Worm (Caenorhabditis elegans) whole organism, late embryonic: ENCODE measurements around the gene F58F9.9.

Source experiments
- ama-1 ChIP-seq: fragments of 150-350 bp; optimal IDR thresholded peaks from 2 replicates; lab custom pipeline; 2014
- ceh-24 ChIP-seq: sonication (generic microtip); optimal IDR thresholded peaks from 2 replicates; lab custom pipeline; 2016; ENCODE audit warnings: mild to moderate bottlenecking, missing genetic modification characterization, missing compliant biosample characterization
- ceh-30 ChIP-seq: fragments of 150-350 bp; optimal IDR thresholded peaks from 2 replicates; lab custom pipeline; 2014; ENCODE audit warnings: missing biosample characterization, missing genetic modification characterization
- ceh-31 ChIP-seq: sonication (generic microtip); optimal IDR thresholded peaks from 2 replicates; lab custom pipeline; 2016; ENCODE audit warnings: missing genetic modification characterization, missing compliant biosample characterization
- ceh-9 ChIP-seq: sonication (generic microtip); optimal IDR thresholded peaks from 2 replicates; lab custom pipeline; 2016; ENCODE audit warnings: mild to moderate bottlenecking, missing genetic modification characterization, inconsistent platforms, missing compliant biosample characterization
- dve-1 ChIP-seq: sonication (generic microtip); optimal IDR thresholded peaks from 2 replicates; lab custom pipeline; 2017; ENCODE audit warnings: antibody characterized with exemption, mild to moderate bottlenecking, missing genetic modification characterization, missing compliant biosample characterization
- nfya-1 ChIP-seq: sonication (generic microtip); optimal IDR thresholded peaks from 2 replicates; lab custom pipeline; 2017; ENCODE audit warnings: missing genetic modification characterization, mild to moderate bottlenecking, missing compliant biosample characterization, antibody characterized with exemption, moderate library complexity
- pha-2 ChIP-seq: sonication (generic microtip); optimal IDR thresholded peaks from 2 replicates; lab custom pipeline; 2017; ENCODE audit warnings: mild to moderate bottlenecking, missing genetic modification characterization, missing compliant biosample characterization
- pha-4 ChIP-seq: fragments of 150-350 bp; optimal IDR thresholded peaks from 2 replicates; lab custom pipeline; 2018; ENCODE audit warnings: missing biosample characterization, missing genetic modification reagents, missing genetic modification characterization
- pqm-1 ChIP-seq: sonication (generic microtip); optimal IDR thresholded peaks from 2 replicates; lab custom pipeline; 2016; ENCODE audit warnings: missing genetic modification characterization, missing compliant biosample characterization
- tbx-2 ChIP-seq: sonication (generic microtip); optimal IDR thresholded peaks from 2 replicates; lab custom pipeline; 2016; ENCODE audit warnings: missing genetic modification characterization, missing compliant biosample characterization

ce11 chrIV:6269346-6269745, 29.3 kb downstream of the F58F9.9 start, which contains the start of gene srv-30:
- TF ChIP-seq ama-1, result no peak
- no peak for TF ChIP-seq ceh-31 (tag; lab: Kevin White, UChicago)
- TF ChIP-seq tbx-2, result no peak
- no peak for TF ChIP-seq pha-2
- TF ChIP-seq pqm-1 (tag; lab: Kevin White, UChicago), result no peak
- TF ChIP-seq ceh-9 (tag; lab: Kevin White, UChicago), result no peak
- TF ChIP-seq nfya-1 (tag; lab: Kevin White, UChicago), result no peak
- no peak for TF ChIP-seq dve-1
- TF ChIP-seq ceh-24 (tag; lab: Kevin White, UChicago), result no peak
- no peak for TF ChIP-seq ceh-30 (tag; lab: Kevin White, UChicago)
- TF ChIP-seq pha-4 (tag; lab: Kevin White, UChicago), result no peak
